Worm (Caenorhabditis elegans): ENCODE results near the gene daf-36.
A peak's percentile ranks its signal among the peaks of the same experiment; 100 is the strongest.

daf-36 gene

ce11 chrV:10228360-10228759 lies 2.9 kb upstream of the daf-36 start, which contains the start of gene fipr-4:
Gene fipr-4 (minus strand): TSS chrV:10228460.
- TF ChIP-seq nhr-237 (tag; optimal IDR thresholded peaks at IDR 0.05): no peak
- no peak for TF ChIP-seq snpc-1.2 (GFP tag; IDR thresholded peaks at IDR 0.05)
- no peak for TF ChIP-seq aha-1 (tag)
- no peak for TF ChIP-seq php-3 (GFP tag; IDR thresholded peaks at IDR 0.05)
- no peak for TF ChIP-seq T26A8.4 (GFP tag; IDR thresholded peaks at IDR 0.05)
- no peak for TF ChIP-seq dmd-6 (GFP tag; IDR thresholded peaks at IDR 0.05)
- no peak for TF ChIP-seq nhr-42 (GFP tag; IDR thresholded peaks at IDR 0.05)
- TF ChIP-seq rbr-2 (tag; optimal IDR thresholded peaks at IDR 0.05): no peak
- no peak for TF ChIP-seq spr-3 (GFP tag; optimal IDR thresholded peaks at IDR 0.05)
- no peak for TF ChIP-seq Y75B8A.6 (GFP tag; IDR thresholded peaks at IDR 0.05)
- TF ChIP-seq tra-1 (GFP tag; IDR thresholded peaks at IDR 0.05): no peak
- TF ChIP-seq saeg-2 (GFP tag; IDR thresholded peaks at IDR 0.05): no peak
- no peak for TF ChIP-seq zfp-3 (GFP tag; conservative IDR thresholded peaks at IDR 0.05)
- TF ChIP-seq nhr-11 (tag; optimal IDR thresholded peaks at IDR 0.05): no peak
- no peak for TF ChIP-seq dmd-8 (GFP tag; IDR thresholded peaks at IDR 0.05)

ce11 chrV:10227333-10227732 lies 1.8 kb upstream of the daf-36 start, which contains the start of gene ttr-19:
Gene ttr-19 (minus strand): TSS chrV:10227433.
- no peak for TF ChIP-seq F10B5.3 (tag; optimal IDR thresholded peaks at IDR 0.05)
- TF ChIP-seq ceh-82 (tag; optimal IDR thresholded peaks at IDR 0.05): no peak
- no peak for TF ChIP-seq nhr-76 (tag; optimal IDR thresholded peaks at IDR 0.05)
- no peak for TF ChIP-seq aly-2 (tag; optimal IDR thresholded peaks at IDR 0.05)
- no peak for TF ChIP-seq daf-12 (tag; optimal IDR thresholded peaks at IDR 0.05)
- TF ChIP-seq nhr-28 (tag; optimal IDR thresholded peaks at IDR 0.05): no peak
- no peak for TF ChIP-seq nhr-77 (tag; optimal IDR thresholded peaks at IDR 0.05)
- TF ChIP-seq madf-5 (GFP tag; IDR thresholded peaks at IDR 0.05): no peak
- TF ChIP-seq mxl-3 (GFP tag; optimal IDR thresholded peaks at IDR 0.05): no peak
- no peak for TF ChIP-seq nhr-42 (GFP tag; IDR thresholded peaks at IDR 0.05)
- TF ChIP-seq pqm-1 (tag; optimal IDR thresholded peaks at IDR 0.05): no peak
- TF ChIP-seq mes-2 (tag; optimal IDR thresholded peaks at IDR 0.05; ENCODE audit: poor library complexity, severe bottlenecking): no peak
- TF ChIP-seq nhr-11 (tag; optimal IDR thresholded peaks at IDR 0.05): no peak

ce11 chrV:10224619-10225018 lies 891 bp downstream of the daf-36 start:
- TF ChIP-seq pqm-1 (tag; optimal IDR thresholded peaks at IDR 0.05) (peak; percentile 73), set-16 (GFP tag; IDR thresholded peaks at IDR 0.05) (no peak), ZK546.5 (tag; optimal IDR thresholded peaks at IDR 0.05) (no peak), Y48G9A.11 (GFP tag; IDR thresholded peaks at IDR 0.05) (no peak), nhr-28 (tag; optimal IDR thresholded peaks at IDR 0.05) (peak; percentile 76), pha-4 (GFP tag; IDR thresholded peaks at IDR 0.05) (no peak), pha-4 (tag; optimal IDR thresholded peaks at IDR 0.05) (no peak)

- TF ChIP-seq Y75B8A.6 (GFP tag; IDR thresholded peaks at IDR 0.05) (no peak), hmg-1.1 (GFP tag; IDR thresholded peaks at IDR 0.05) (no peak), Y48G9A.11 (GFP tag; IDR thresholded peaks at IDR 0.05) (no peak), rbr-2 (tag; optimal IDR thresholded peaks at IDR 0.05) (no peak), tra-1 (GFP tag; IDR thresholded peaks at IDR 0.05) (no peak), D1046.2 (GFP tag; IDR thresholded peaks at IDR 0.05) (no peak), daf-19 (GFP tag; conservative IDR thresholded peaks at IDR 0.05) (no peak), hif-1 (tag; optimal IDR thresholded peaks at IDR 0.05) (no peak), mes-2 (tag; optimal IDR thresholded peaks at IDR 0.05; ENCODE audit: poor library complexity, severe bottlenecking) (no peak), gei-8 (GFP tag; optimal IDR thresholded peaks at IDR 0.05) (no peak)
Observed at ce11 chrV:10222007-10222406, 3.5 kb downstream of the daf-36 start, which contains the start of gene C12D8.20. Gene C12D8.20 (plus strand): TSS chrV:10222307.
